Worm (Caenorhabditis elegans) whole organism, L4 larva: ENCODE results near the gene K04G7.1.

Source experiments
- F26F4.8 ChIP-seq: fragments of 200-800 bp; sonication (Bioruptor generic); conservative IDR thresholded peaks from 2 replicates; pipeline ENCODE4 v1.3.6; 2022; ENCODE audit warnings: missing genetic modification characterization, missing compliant biosample characterization
- F37D6.2 ChIP-seq: sonication (generic microtip); optimal IDR thresholded peaks from 2 replicates; lab custom pipeline; 2016; ENCODE audit warnings: mild to moderate bottlenecking, missing genetic modification characterization, missing compliant biosample characterization
- T20F7.1 ChIP-seq: fragments of 200-800 bp; sonication (Bioruptor generic); optimal IDR thresholded peaks from 2 replicates; lab custom pipeline; 2018; ENCODE audit warnings: mild to moderate bottlenecking, missing genetic modification characterization, missing compliant biosample characterization
- Y48G9A.11 ChIP-seq: fragments of 200-800 bp; sonication (Bioruptor generic); IDR thresholded peaks from 2 replicates; pipeline ENCODE4 v1.3.6; 2022; ENCODE audit warnings: missing genetic modification reagents, missing genetic modification characterization, missing compliant biosample characterization
- ZK337.2 ChIP-seq: fragments of 200-800 bp; sonication (Bioruptor generic); IDR thresholded peaks from 2 replicates; pipeline ENCODE4 v1.3.6; 2022; ENCODE audit warnings: missing genetic modification reagents, missing genetic modification characterization, missing compliant biosample characterization
- aha-1 ChIP-seq: fragments of 150-350 bp; peaks from one replicate; lab custom pipeline; 2014; ENCODE audit warnings: missing biosample characterization, missing genetic modification characterization
- arid-1 ChIP-seq: fragments of 200-800 bp; sonication (Bioruptor generic); conservative IDR thresholded peaks from 2 replicates; pipeline ENCODE4 v1.3.6; 2022; ENCODE audit warnings: missing genetic modification reagents, missing genetic modification characterization, missing compliant biosample characterization
- cey-2 ChIP-seq: sonication (generic microtip); optimal IDR thresholded peaks from 3 replicates; lab custom pipeline; 2017; ENCODE audit warnings: missing genetic modification characterization, mild to moderate bottlenecking, missing compliant biosample characterization, antibody characterized with exemption, borderline replicate concordance; ENCODE audit not compliant: insufficient read depth
- dmd-6 ChIP-seq: fragments of 200-800 bp; sonication (Bioruptor generic); IDR thresholded peaks from 2 replicates; pipeline ENCODE4 v1.3.6; 2022; ENCODE audit warnings: missing genetic modification reagents, missing genetic modification characterization, missing compliant biosample characterization
- dpl-1 ChIP-seq: fragments of 150-350 bp; optimal IDR thresholded peaks from 2 replicates; lab custom pipeline; 2014; ENCODE audit warnings: missing biosample characterization, missing genetic modification reagents, missing genetic modification characterization
- dve-1 ChIP-seq: sonication (generic microtip); optimal IDR thresholded peaks from 2 replicates; lab custom pipeline; 2017; ENCODE audit warnings: antibody characterized with exemption, mild to moderate bottlenecking, missing genetic modification characterization, missing compliant biosample characterization; ENCODE audit not compliant: insufficient read depth
- egl-43 ChIP-seq: fragments of 200-800 bp; sonication (Bioruptor generic); IDR thresholded peaks from 2 replicates; pipeline ENCODE4 v1.3.6; 2022; ENCODE audit warnings: missing genetic modification reagents, missing genetic modification characterization, missing compliant biosample characterization
- fkh-10 ChIP-seq: fragments of 150-350 bp; optimal IDR thresholded peaks from 2 replicates; lab custom pipeline; 2014; ENCODE audit warnings: missing biosample characterization, missing genetic modification reagents, missing genetic modification characterization
- hif-1 ChIP-seq, 2 experiments: sonication (generic microtip); optimal IDR thresholded peaks; 2 replicates each; lab custom pipeline; 2016 to 2017; ENCODE audit warnings: missing compliant biosample characterization in 2 of 2, missing genetic modification characterization in 2 of 2, missing genetic modification reagents in 2 of 2, missing genotype in 2 of 2, mild to moderate bottlenecking in 1 of 2
- hlh-11 ChIP-seq: fragments of 200-800 bp; sonication (Bioruptor generic); optimal IDR thresholded peaks from 2 replicates; lab custom pipeline; 2018; ENCODE audit warnings: mild to moderate bottlenecking, missing genetic modification characterization, missing compliant biosample characterization
- hlh-30 ChIP-seq: sonication (generic microtip); optimal IDR thresholded peaks from 2 replicates; lab custom pipeline; 2017; ENCODE audit warnings: antibody characterized with exemption, mild to moderate bottlenecking, missing genetic modification characterization, missing compliant biosample characterization; ENCODE audit not compliant: insufficient read depth
- hmg-1.1 ChIP-seq: fragments of 200-800 bp; sonication (Bioruptor generic); IDR thresholded peaks from 2 replicates; pipeline ENCODE4 v1.3.6; 2022; ENCODE audit warnings: missing genetic modification reagents, missing genetic modification characterization, missing compliant biosample characterization
- jun-1 ChIP-seq: fragments of 150-350 bp; optimal IDR thresholded peaks from 2 replicates; lab custom pipeline; 2014; ENCODE audit warnings: missing biosample characterization, missing genetic modification reagents, missing genetic modification characterization
- lin-1 ChIP-seq: fragments of 200-800 bp; sonication (Bioruptor generic); IDR thresholded peaks from 2 replicates; pipeline ENCODE4 v1.3.6; 2022; ENCODE audit warnings: missing genetic modification reagents, missing genetic modification characterization, missing compliant biosample characterization
- lin-15B ChIP-seq: fragments of 150-350 bp; sonication (generic microtip); optimal IDR thresholded peaks from 3 replicates; lab custom pipeline; 2014; ENCODE audit warnings: missing biosample characterization, missing genetic modification characterization
- lin-38 ChIP-seq: fragments of 200-800 bp; sonication (Bioruptor generic); IDR thresholded peaks from 2 replicates; pipeline ENCODE4 v1.3.6; 2022; ENCODE audit warnings: missing genetic modification reagents, missing genetic modification characterization, missing compliant biosample characterization
- lir-3 ChIP-seq: sonication (generic microtip); optimal IDR thresholded peaks from 2 replicates; lab custom pipeline; 2016; ENCODE audit warnings: mild to moderate bottlenecking, missing genetic modification characterization, missing compliant biosample characterization
- lsy-2 ChIP-seq, 2 experiments: fragments of 150-350 bp in 1 of 2; sonication (generic microtip) in 1 of 2; optimal IDR thresholded peaks; 2 replicates each; lab custom pipeline; 2014 to 2017; ENCODE audit warnings: missing biosample characterization in 2 of 2, missing genetic modification characterization in 2 of 2
- madf-9 ChIP-seq: fragments of 200-800 bp; sonication (Bioruptor generic); conservative IDR thresholded peaks from 2 replicates; pipeline ENCODE4 v1.3.6; 2022; ENCODE audit warnings: missing genetic modification reagents, missing genetic modification characterization, missing compliant biosample characterization
- mdl-1 ChIP-seq, 2 experiments: fragments of 150-350 bp in 1 of 2; sonication (generic microtip) in 1 of 2; optimal IDR thresholded peaks; 2 replicates each; lab custom pipeline; 2014 to 2017; ENCODE audit warnings: missing biosample characterization in 2 of 2, missing genetic modification characterization in 2 of 2
- mep-1 ChIP-seq: fragments of 150-350 bp; sonication (generic microtip); optimal IDR thresholded peaks from 3 replicates; lab custom pipeline; 2014; ENCODE audit warnings: missing biosample characterization, missing genetic modification characterization
- mes-2 ChIP-seq: sonication (generic microtip); optimal IDR thresholded peaks from 2 replicates; lab custom pipeline; 2016; ENCODE audit warnings: missing genotype, mild to moderate bottlenecking, missing genetic modification characterization, missing compliant biosample characterization; ENCODE audit not compliant: poor library complexity, severe bottlenecking
- mxl-2 ChIP-seq: fragments of 200-800 bp; sonication (Bioruptor generic); conservative IDR thresholded peaks from 2 replicates; pipeline ENCODE4 v1.3.6; 2022; ENCODE audit warnings: missing genetic modification reagents, missing genetic modification characterization, missing compliant biosample characterization
- mxl-3 ChIP-seq: fragments of 200-800 bp; sonication (Bioruptor generic); optimal IDR thresholded peaks from 2 replicates; lab custom pipeline; 2018; ENCODE audit warnings: mild to moderate bottlenecking, missing genetic modification characterization, missing compliant biosample characterization
- nhr-11 ChIP-seq: fragments of 150-350 bp; optimal IDR thresholded peaks from 2 replicates; lab custom pipeline; 2014; ENCODE audit warnings: missing biosample characterization, missing genetic modification characterization
- nhr-111 ChIP-seq: fragments of 200-800 bp; sonication (Bioruptor generic); optimal IDR thresholded peaks from 2 replicates; lab custom pipeline; 2018; ENCODE audit warnings: mild to moderate bottlenecking, missing genetic modification characterization, missing compliant biosample characterization
- nhr-28 ChIP-seq: fragments of 150-350 bp; optimal IDR thresholded peaks from 2 replicates; lab custom pipeline; 2014; ENCODE audit warnings: missing biosample characterization, missing genetic modification characterization
- nhr-42 ChIP-seq: fragments of 200-800 bp; sonication (Bioruptor generic); IDR thresholded peaks from 2 replicates; pipeline ENCODE4 v1.3.6; 2022; ENCODE audit warnings: missing genetic modification characterization, missing compliant biosample characterization
- nhr-48 ChIP-seq: sonication (generic microtip); optimal IDR thresholded peaks from 2 replicates; lab custom pipeline; 2016; ENCODE audit warnings: mild to moderate bottlenecking, missing genetic modification characterization, missing compliant biosample characterization
- nhr-77 ChIP-seq: fragments of 150-350 bp; optimal IDR thresholded peaks from 2 replicates; lab custom pipeline; 2014; ENCODE audit warnings: missing biosample characterization, missing genetic modification characterization
- pha-4 ChIP-seq, 2 experiments: fragments of 150-350 bp in 1 of 2; fragments of 200-800 bp in 1 of 2; sonication (Bioruptor generic) in 1 of 2; IDR thresholded peaks in 1 of 2; optimal IDR thresholded peaks in 1 of 2; 2 replicates each; pipeline versions ENCODE4 v1.3.6 to Lab custom; 2014 to 2022; ENCODE audit warnings: missing genetic modification characterization in 2 of 2, missing genetic modification reagents in 2 of 2, missing biosample characterization in 1 of 2, missing compliant biosample characterization in 1 of 2
- pqm-1 ChIP-seq: sonication (generic microtip); optimal IDR thresholded peaks from 2 replicates; lab custom pipeline; 2017; ENCODE audit warnings: missing biosample characterization, missing genetic modification characterization
- saeg-2 ChIP-seq: fragments of 200-800 bp; sonication (Bioruptor generic); IDR thresholded peaks from 2 replicates; pipeline ENCODE4 v1.3.6; 2022; ENCODE audit warnings: missing genetic modification reagents, missing genetic modification characterization, missing compliant biosample characterization
- sdz-12 ChIP-seq: fragments of 200-800 bp; sonication (Bioruptor generic); optimal IDR thresholded peaks from 2 replicates; lab custom pipeline; 2018; ENCODE audit warnings: mild to moderate bottlenecking, missing genetic modification characterization, missing compliant biosample characterization
- snpc-1.2 ChIP-seq: fragments of 200-800 bp; sonication (Bioruptor generic); IDR thresholded peaks from 2 replicates; pipeline ENCODE4 v1.3.6; 2022; ENCODE audit warnings: missing genetic modification reagents, missing genetic modification characterization, missing compliant biosample characterization
- spr-1 ChIP-seq: sonication (generic microtip); optimal IDR thresholded peaks from 2 replicates; lab custom pipeline; 2016; ENCODE audit warnings: mild to moderate bottlenecking, missing genetic modification characterization, missing compliant biosample characterization
- spr-3 ChIP-seq: fragments of 200-800 bp; sonication (Bioruptor generic); optimal IDR thresholded peaks from 2 replicates; lab custom pipeline; 2018; ENCODE audit warnings: mild to moderate bottlenecking, missing genetic modification characterization, missing compliant biosample characterization
- unc-39 ChIP-seq: sonication (generic microtip); optimal IDR thresholded peaks from 2 replicates; lab custom pipeline; 2017; ENCODE audit warnings: missing biosample characterization, missing genetic modification characterization
- vab-7 ChIP-seq: fragments of 200-800 bp; sonication (Bioruptor generic); IDR thresholded peaks from 2 replicates; pipeline ENCODE4 v1.3.6; 2022; ENCODE audit warnings: missing genetic modification reagents, missing genetic modification characterization, missing compliant biosample characterization
- ztf-7 ChIP-seq: fragments of 150-350 bp; optimal IDR thresholded peaks from 2 replicates; lab custom pipeline; 2014; ENCODE audit warnings: missing biosample characterization, missing genetic modification characterization

Gene K04G7.1

ce11 chrIII:7165816-7166229 is 3.3 kb downstream of the K04G7.1 start (continued):
- TF ChIP-seq unc-39 (tag; lab: Kevin White, UChicago) (no peak), hif-1 (tag; optimal IDR thresholded peaks at IDR 0.05; lab: Kevin White, UChicago) (peak in 1 of 2 experiments; percentile 63), nhr-42 (GFP tag; lab: Robert Waterston, UW) (no peak), ZK337.2 (GFP tag; lab: Robert Waterston, UW) (no peak), Y48G9A.11 (GFP tag; lab: Robert Waterston, UW) (no peak), dmd-6 (GFP tag; lab: Robert Waterston, UW) (peak; percentile 92), nhr-28 (tag; lab: Kevin White, UChicago) (peak; percentile 87), sdz-12 (GFP tag; lab: Kevin White, UChicago) (no peak), nhr-77 (tag; lab: Kevin White, UChicago) (peak; percentile 2), spr-3 (GFP tag; lab: Kevin White, UChicago) (no peak), aha-1 (tag; lab: Kevin White, UChicago) (peak; percentile 55), spr-1 (no peak), lir-3 (no peak), pqm-1 (peak; percentile 96), egl-43 (GFP tag; lab: Robert Waterston, UW) (no peak), nhr-48 (tag; lab: Kevin White, UChicago) (peak; percentile 60), saeg-2 (GFP tag; lab: Robert Waterston, UW) (peak; percentile 58; the same call in 1 of the 2 replicates)

- TF ChIP-seq lin-15B (tag; lab: Kevin White, UChicago) (no peak), mes-2 (tag; lab: Kevin White, UChicago) (peak; percentile 51), mdl-1 (tag; optimal IDR thresholded peaks at IDR 0.05; lab: Kevin White, UChicago) (peak in 1 of 2 experiments; percentile 41), jun-1 (peak; percentile 2), vab-7 (no peak), lin-38 (GFP tag; lab: Robert Waterston, UW) (no peak), F37D6.2 (tag; lab: Kevin White, UChicago) (peak; percentile 9), hlh-30 (tag; lab: Kevin White, UChicago) (peak; percentile 40), mep-1 (tag; lab: Kevin White, UChicago) (peak; percentile 76), ztf-7 (tag; lab: Kevin White, UChicago) (peak; percentile 5), mxl-3 (GFP tag; lab: Kevin White, UChicago) (no peak), lsy-2 (tag; optimal IDR thresholded peaks at IDR 0.05; lab: Kevin White, UChicago) (peak in 1 of 2 experiments; percentile 57), dpl-1 (peak; percentile 2), madf-9 (GFP tag; lab: Robert Waterston, UW) (0 out of 2 replicates have a peak, but pooled peaks have one; percentile 23), arid-1 (GFP tag; lab: Robert Waterston, UW) (no peak), nhr-111 (GFP tag; lab: Kevin White, UChicago) (no peak), hmg-1.1 (GFP tag; lab: Robert Waterston, UW) (peak; percentile 80), pha-4 (GFP tag; IDR thresholded peaks at IDR 0.05; lab: Robert Waterston, UW) (no peak), pha-4 (tag; optimal IDR thresholded peaks at IDR 0.05; lab: Kevin White, UChicago) (no peak), egl-43 (GFP tag; lab: Robert Waterston, UW) (peak; percentile 61; the same call in 1 of the 2 replicates), lin-1 (0 out of 2 replicates have a peak, but pooled peaks have one; percentile 37), nhr-11 (tag; lab: Kevin White, UChicago) (no peak), hif-1 (tag; optimal IDR thresholded peaks at IDR 0.05; lab: Kevin White, UChicago) (peak in 1 of 2 experiments; percentile 20), F26F4.8 (GFP tag; lab: Robert Waterston, UW) (no peak), dve-1 (peak; percentile 12), snpc-1.2 (GFP tag; lab: Robert Waterston, UW) (no peak), dmd-6 (GFP tag; lab: Robert Waterston, UW) (peak; percentile 45), fkh-10 (GFP tag; lab: Kevin White, UChicago) (peak; percentile 21), mxl-2 (no peak), cey-2 (tag; lab: Kevin White, UChicago) (no peak), hlh-11 (peak; percentile 58), T20F7.1 (GFP tag; lab: Kevin White, UChicago) (peak; percentile 19), spr-3 (GFP tag; lab: Kevin White, UChicago) (no peak)
These were observed 4.4 kb downstream of the K04G7.1 start for ce11 chrIII:7166664-7167567.
